Worm (Caenorhabditis elegans) whole organism, late embryonic: ENCODE results near the gene wsp-1.

ENCODE experiments used
- C08G9.2 ChIP-seq: sonication (generic microtip); optimal IDR thresholded peaks from 2 replicates; lab custom pipeline; 2016; ENCODE audit warnings: mild to moderate bottlenecking, missing genetic modification characterization, moderate library complexity, missing compliant biosample characterization
- K02D7.2 ChIP-seq: sonication (generic microtip); optimal IDR thresholded peaks from 2 replicates; lab custom pipeline; 2017; ENCODE audit warnings: mild to moderate bottlenecking, missing genetic modification characterization, missing compliant biosample characterization
- K09A11.1 ChIP-seq: sonication (generic microtip); optimal IDR thresholded peaks from 2 replicates; lab custom pipeline; 2017; ENCODE audit warnings: antibody characterized with exemption, mild to moderate bottlenecking, missing genetic modification characterization, missing compliant biosample characterization; ENCODE audit not compliant: insufficient read depth
- ahr-1 ChIP-seq: sonication (generic microtip); optimal IDR thresholded peaks from 2 replicates; lab custom pipeline; 2016; ENCODE audit warnings: missing genetic modification characterization, missing compliant biosample characterization
- ceh-18 ChIP-seq: sonication (generic microtip); optimal IDR thresholded peaks from 2 replicates; lab custom pipeline; 2016; ENCODE audit warnings: missing genetic modification characterization, missing compliant biosample characterization
- ceh-19 ChIP-seq: fragments of 200-800 bp; sonication (Bioruptor generic); optimal IDR thresholded peaks from 2 replicates; lab custom pipeline; 2018; ENCODE audit warnings: mild to moderate bottlenecking, missing genetic modification characterization, missing compliant biosample characterization
- ceh-2 ChIP-seq: sonication (generic microtip); optimal IDR thresholded peaks from 2 replicates; lab custom pipeline; 2016; ENCODE audit warnings: missing genotype, missing genetic modification characterization, missing compliant biosample characterization
- ceh-22 ChIP-seq: sonication (generic microtip); optimal IDR thresholded peaks from 2 replicates; lab custom pipeline; 2017; ENCODE audit warnings: missing biosample characterization, missing genetic modification characterization
- ceh-24 ChIP-seq: sonication (generic microtip); optimal IDR thresholded peaks from 2 replicates; lab custom pipeline; 2016; ENCODE audit warnings: mild to moderate bottlenecking, missing genetic modification characterization, missing compliant biosample characterization
- ceh-31 ChIP-seq: sonication (generic microtip); optimal IDR thresholded peaks from 2 replicates; lab custom pipeline; 2016; ENCODE audit warnings: missing genetic modification characterization, missing compliant biosample characterization
- ceh-45 ChIP-seq: fragments of 200-800 bp; sonication (Bioruptor generic); IDR thresholded peaks from 2 replicates; pipeline ENCODE4 v1.3.6; 2022; ENCODE audit warnings: missing genetic modification reagents, missing genetic modification characterization, missing compliant biosample characterization
- che-1 ChIP-seq: sonication (generic microtip); optimal IDR thresholded peaks from 2 replicates; lab custom pipeline; 2016; ENCODE audit warnings: mild to moderate bottlenecking, missing genetic modification characterization, missing compliant biosample characterization
- dmd-4 ChIP-seq: sonication (generic microtip); optimal IDR thresholded peaks from 2 replicates; lab custom pipeline; 2016; ENCODE audit warnings: borderline replicate concordance, missing genetic modification characterization, missing compliant biosample characterization
- elt-2 ChIP-seq: sonication (generic microtip); optimal IDR thresholded peaks from 2 replicates; lab custom pipeline; 2016; ENCODE audit warnings: missing genetic modification reagents, missing genetic modification characterization, missing compliant biosample characterization
- ets-4 ChIP-seq: sonication (generic microtip); optimal IDR thresholded peaks from 2 replicates; lab custom pipeline; 2016; ENCODE audit warnings: missing genetic modification characterization, missing compliant biosample characterization
- hlh-15 ChIP-seq: sonication (generic microtip); optimal IDR thresholded peaks from 2 replicates; lab custom pipeline; 2016; ENCODE audit warnings: missing genetic modification characterization, missing compliant biosample characterization
- hlh-8 ChIP-seq: sonication (generic microtip); optimal IDR thresholded peaks from 2 replicates; lab custom pipeline; 2016; ENCODE audit warnings: missing genotype, missing genetic modification characterization, missing compliant biosample characterization
- lim-6 ChIP-seq: sonication (generic microtip); optimal IDR thresholded peaks from 2 replicates; lab custom pipeline; 2016; ENCODE audit warnings: missing genetic modification characterization, missing compliant biosample characterization
- lin-11 ChIP-seq: fragments of 200-800 bp; sonication (Bioruptor generic); optimal IDR thresholded peaks from 2 replicates; lab custom pipeline; 2018; ENCODE audit warnings: mild to moderate bottlenecking, missing genetic modification characterization, missing compliant biosample characterization
- madf-2 ChIP-seq: sonication (generic microtip); optimal IDR thresholded peaks from 2 replicates; lab custom pipeline; 2017; ENCODE audit warnings: missing genetic modification characterization, missing compliant biosample characterization
- mec-3 ChIP-seq: sonication (generic microtip); optimal IDR thresholded peaks from 2 replicates; lab custom pipeline; 2016; ENCODE audit warnings: borderline replicate concordance, missing genetic modification characterization, missing compliant biosample characterization
- nfya-1 ChIP-seq: sonication (generic microtip); optimal IDR thresholded peaks from 2 replicates; lab custom pipeline; 2017; ENCODE audit warnings: missing genetic modification characterization, mild to moderate bottlenecking, missing compliant biosample characterization, antibody characterized with exemption, moderate library complexity
- npax-4 ChIP-seq: sonication (generic microtip); optimal IDR thresholded peaks from 2 replicates; lab custom pipeline; 2016; ENCODE audit warnings: missing genetic modification characterization, missing compliant biosample characterization
- odd-2 ChIP-seq: sonication (generic microtip); optimal IDR thresholded peaks from 2 replicates; lab custom pipeline; 2017; ENCODE audit warnings: antibody characterized with exemption, mild to moderate bottlenecking, missing genetic modification characterization, missing compliant biosample characterization
- pat-9 ChIP-seq: fragments of 200-800 bp; sonication (Bioruptor generic); optimal IDR thresholded peaks from 2 replicates; lab custom pipeline; 2018; ENCODE audit warnings: mild to moderate bottlenecking, missing genetic modification characterization, moderate library complexity, missing compliant biosample characterization
- pha-2 ChIP-seq: sonication (generic microtip); optimal IDR thresholded peaks from 2 replicates; lab custom pipeline; 2017; ENCODE audit warnings: mild to moderate bottlenecking, missing genetic modification characterization, missing compliant biosample characterization
- pqm-1 ChIP-seq: sonication (generic microtip); optimal IDR thresholded peaks from 2 replicates; lab custom pipeline; 2016; ENCODE audit warnings: missing genetic modification characterization, missing compliant biosample characterization
- ref-2 ChIP-seq: sonication (generic microtip); optimal IDR thresholded peaks from 2 replicates; lab custom pipeline; 2016; ENCODE audit warnings: missing genetic modification characterization, missing compliant biosample characterization
- sdc-2 ChIP-seq: sonication (generic microtip); optimal IDR thresholded peaks from 2 replicates; lab custom pipeline; 2016; ENCODE audit warnings: missing genotype, missing genetic modification characterization, missing compliant biosample characterization
- sox-2 ChIP-seq: fragments of 200-800 bp; sonication (Bioruptor generic); IDR thresholded peaks from 2 replicates; pipeline ENCODE4 v1.3.6; 2022; ENCODE audit warnings: missing genetic modification reagents, missing genetic modification characterization, missing compliant biosample characterization
- tbx-7 ChIP-seq: sonication (generic microtip); optimal IDR thresholded peaks from 2 replicates; lab custom pipeline; 2016; ENCODE audit warnings: missing genotype, missing genetic modification characterization, missing compliant biosample characterization
- unc-3 ChIP-seq, 2 experiments: fragments of 200-800 bp in 1 of 2; sonication (Bioruptor generic) in 1 of 2; sonication (generic microtip) in 1 of 2; conservative IDR thresholded peaks in 1 of 2; optimal IDR thresholded peaks in 1 of 2; 2 replicates each; pipeline versions ENCODE4 v1.3.6 to Lab custom; 2016 to 2022; ENCODE audit warnings: missing compliant biosample characterization in 2 of 2, missing genetic modification characterization in 2 of 2, missing genetic modification reagents in 1 of 2
- unc-55 ChIP-seq: sonication (generic microtip); optimal IDR thresholded peaks from 2 replicates; lab custom pipeline; 2017; ENCODE audit warnings: missing biosample characterization, missing genetic modification reagents, missing genetic modification characterization
- zip-5 ChIP-seq: sonication (generic microtip); optimal IDR thresholded peaks from 2 replicates; lab custom pipeline; 2016; ENCODE audit warnings: missing genetic modification characterization, missing compliant biosample characterization

Gene wsp-1

DNA sequence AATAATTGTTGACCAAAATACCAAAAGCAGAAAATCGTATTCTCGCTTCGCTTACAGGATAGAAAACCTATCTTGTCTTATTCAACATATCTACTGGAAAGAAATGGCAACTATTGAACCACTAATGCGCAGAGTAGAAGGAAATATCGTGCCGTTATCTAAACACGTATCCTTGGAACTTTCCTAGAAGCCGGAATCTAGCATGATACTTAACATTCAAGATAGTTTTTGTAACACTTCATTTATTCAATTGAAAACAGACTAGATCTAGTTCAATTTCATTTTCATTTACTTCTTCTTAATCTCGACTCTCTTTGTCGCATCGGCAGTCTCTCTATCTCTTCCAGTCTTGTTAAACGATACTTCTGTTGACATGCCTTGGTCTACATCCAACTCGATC lies 43.8 kb downstream of the wsp-1 start:
- TF ChIP-seq ceh-2 (tag; lab: Kevin White, UChicago) (no peak), che-1 (tag; lab: Kevin White, UChicago) (no peak), madf-2 (no peak), K09A11.1 (tag; lab: Kevin White, UChicago) (no peak), ceh-22 (tag; lab: Kevin White, UChicago) (no peak), mec-3 (tag; lab: Kevin White, UChicago) (no peak)

DNA sequence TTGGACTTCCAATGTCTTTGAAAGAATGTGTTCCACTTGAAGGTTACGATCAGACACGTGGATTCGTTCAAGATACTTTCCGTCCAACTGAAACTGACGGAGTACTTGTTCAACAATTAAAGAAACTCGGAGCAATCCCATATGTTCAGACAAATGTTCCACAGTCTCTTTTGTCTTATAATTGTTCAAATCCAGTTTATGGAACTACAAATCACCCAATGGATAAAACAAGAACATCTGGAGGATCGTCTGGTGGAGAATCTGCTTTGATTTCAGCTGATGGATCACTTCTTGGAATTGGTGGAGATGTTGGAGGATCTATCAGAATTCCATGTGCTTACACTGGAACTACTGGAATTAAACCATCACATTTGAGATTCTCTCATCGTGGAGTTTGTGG lies 45.6 kb downstream of the wsp-1 start:
- no peak for TF ChIP-seq unc-55 (GFP tag; lab: Kevin White, UChicago)
- TF ChIP-seq pat-9 (tag; lab: Kevin White, UChicago): no peak
- TF ChIP-seq ets-4: no peak
- TF ChIP-seq ahr-1 (tag; lab: Kevin White, UChicago): no peak
- no peak for TF ChIP-seq ceh-45 (GFP tag; lab: Robert Waterston, UW)
- TF ChIP-seq K02D7.2: no peak
- no peak for TF ChIP-seq pqm-1 (tag; lab: Kevin White, UChicago)

DNA sequence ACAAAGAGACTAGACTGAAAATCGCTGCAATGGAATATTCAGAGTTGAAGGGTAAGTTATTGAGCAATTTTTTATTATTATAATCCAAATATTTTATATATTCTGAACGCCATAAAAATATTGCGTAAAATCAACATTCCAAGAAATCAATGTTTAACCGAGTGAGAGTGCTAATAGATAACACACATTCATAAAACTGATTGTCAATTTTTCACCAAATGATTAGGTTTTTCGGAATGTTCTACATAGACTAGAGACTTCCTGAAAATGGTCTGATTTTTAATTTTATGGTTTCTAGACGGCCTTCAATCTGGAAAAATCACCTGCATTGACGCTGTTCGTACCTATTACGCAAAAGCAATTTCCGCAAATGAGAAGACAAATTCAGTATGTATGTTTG lies 46.1 kb downstream of the wsp-1 start:
- TF ChIP-seq ets-4 (no peak), ceh-2 (tag; lab: Kevin White, UChicago) (no peak), sdc-2 (tag; lab: Kevin White, UChicago) (no peak), tbx-7 (no peak)

DNA sequence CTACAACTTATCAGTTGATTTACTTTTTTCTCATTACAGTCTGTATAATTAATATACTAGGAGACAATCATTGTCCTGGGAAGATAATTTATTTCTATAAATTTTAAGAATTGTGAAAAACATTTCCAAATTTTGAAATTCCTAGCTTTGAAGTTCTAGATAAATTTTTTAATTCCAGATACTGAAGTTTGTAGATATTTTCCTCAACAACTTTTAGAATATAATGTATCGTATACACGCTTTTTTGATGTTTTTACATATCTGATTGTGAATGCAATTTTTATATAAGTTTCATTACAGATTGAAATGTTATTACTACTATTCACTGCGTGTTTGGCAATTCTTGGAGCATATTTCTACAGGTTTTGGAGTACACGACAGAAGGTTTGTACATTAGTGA lies 46.6 kb downstream of the wsp-1 start, which contains the start of gene faah-2:
faah-2 (plus strand) TSS at position 301 of the 400 bp plus-strand sequence.
- no peak for TF ChIP-seq ahr-1 (tag; lab: Kevin White, UChicago)
- no peak for TF ChIP-seq ceh-45 (GFP tag; lab: Robert Waterston, UW)
- no peak for TF ChIP-seq ceh-19 (GFP tag; lab: Kevin White, UChicago)

DNA sequence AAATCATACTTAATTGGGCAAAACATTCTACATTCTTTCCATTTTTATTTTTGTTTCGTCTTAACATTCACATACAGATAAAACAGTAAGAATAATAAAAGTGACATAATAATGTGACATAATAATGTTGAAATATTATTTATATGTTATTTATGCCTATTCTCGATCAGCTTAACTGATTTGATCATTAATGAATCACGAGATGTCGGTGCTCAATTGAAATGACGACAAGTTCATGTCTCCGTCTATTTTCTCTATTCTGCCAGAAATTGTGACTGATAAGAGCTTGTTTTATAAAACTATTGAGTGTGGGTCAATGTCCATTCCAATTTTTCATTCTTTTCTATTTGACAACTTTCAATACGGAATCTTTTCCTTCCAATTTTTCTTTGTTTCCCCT lies 47.0 kb downstream of the wsp-1 start:
- TF ChIP-seq unc-55 (GFP tag; lab: Kevin White, UChicago): no peak
- TF ChIP-seq pha-2: no peak
- TF ChIP-seq ceh-18 (tag; lab: Kevin White, UChicago): no peak
- no peak for TF ChIP-seq hlh-8 (tag; lab: Kevin White, UChicago)
- no peak for TF ChIP-seq odd-2 (tag; lab: Kevin White, UChicago)
- TF ChIP-seq hlh-15 (tag; lab: Kevin White, UChicago): no peak
- no peak for TF ChIP-seq C08G9.2 (tag; lab: Kevin White, UChicago)
- no peak for TF ChIP-seq lin-11 (tag; lab: Kevin White, UChicago)
- TF ChIP-seq nfya-1: no peak
- no peak for TF ChIP-seq zip-5 (tag; lab: Kevin White, UChicago)
- no peak for TF ChIP-seq lim-6 (tag; lab: Kevin White, UChicago)
- no peak for TF ChIP-seq ceh-24
- TF ChIP-seq unc-3 (GFP tag; conservative IDR thresholded peaks at IDR 0.05; lab: Robert Waterston, UW): no peak
- no peak for TF ChIP-seq unc-3 (tag; optimal IDR thresholded peaks at IDR 0.05; lab: Kevin White, UChicago)
- TF ChIP-seq sdc-2 (tag; lab: Kevin White, UChicago): no peak
- no peak for TF ChIP-seq elt-2 (tag; lab: Kevin White, UChicago)
- TF ChIP-seq, all 69 proteins: peak for 0

DNA sequence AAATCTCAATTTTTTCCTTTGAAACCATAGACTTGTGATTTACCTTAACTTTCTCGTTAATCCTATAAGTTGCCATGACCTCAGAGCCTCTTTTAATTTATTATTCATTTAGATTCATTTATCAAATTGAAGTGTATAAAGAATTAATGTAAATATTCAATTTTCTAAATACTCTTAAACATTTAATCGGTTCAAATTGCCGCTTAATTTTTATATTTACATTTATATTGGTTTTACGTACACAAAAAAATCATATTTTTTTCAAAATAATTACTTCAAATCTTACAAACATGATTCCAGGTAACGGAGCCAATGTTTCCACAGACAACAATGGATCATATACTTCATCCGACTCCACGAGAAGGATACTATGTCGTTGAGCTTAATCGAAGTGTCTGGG lies 50.3 kb downstream of the wsp-1 start, which contains the start of gene pmk-1:
pmk-1 (plus strand) TSS at position 301 of the 400 bp plus-strand sequence.
- TF ChIP-seq npax-4 (no peak), dmd-4 (no peak), ref-2 (tag; lab: Kevin White, UChicago) (no peak), ceh-31 (tag; lab: Kevin White, UChicago) (no peak), sox-2 (GFP tag; lab: Robert Waterston, UW) (no peak)
